Worm (Caenorhabditis elegans) whole organism, L3 larva: ENCODE data around the gene srz-63.

ENCODE experiments used
- fkh-10 ChIP-seq: sonication (generic microtip); optimal IDR thresholded peaks from 2 replicates; lab custom pipeline; 2017; ENCODE audit warnings: missing biosample characterization, missing genetic modification reagents, missing genetic modification characterization
- mdl-1 ChIP-seq: fragments of 150-350 bp; optimal IDR thresholded peaks from 2 replicates; lab custom pipeline; 2014; ENCODE audit warnings: missing biosample characterization, missing genetic modification characterization
- pha-4 ChIP-seq: fragments of 150-350 bp; optimal IDR thresholded peaks from 2 replicates; lab custom pipeline; 2014; ENCODE audit warnings: missing biosample characterization, missing genetic modification reagents, missing genetic modification characterization

DNA sequence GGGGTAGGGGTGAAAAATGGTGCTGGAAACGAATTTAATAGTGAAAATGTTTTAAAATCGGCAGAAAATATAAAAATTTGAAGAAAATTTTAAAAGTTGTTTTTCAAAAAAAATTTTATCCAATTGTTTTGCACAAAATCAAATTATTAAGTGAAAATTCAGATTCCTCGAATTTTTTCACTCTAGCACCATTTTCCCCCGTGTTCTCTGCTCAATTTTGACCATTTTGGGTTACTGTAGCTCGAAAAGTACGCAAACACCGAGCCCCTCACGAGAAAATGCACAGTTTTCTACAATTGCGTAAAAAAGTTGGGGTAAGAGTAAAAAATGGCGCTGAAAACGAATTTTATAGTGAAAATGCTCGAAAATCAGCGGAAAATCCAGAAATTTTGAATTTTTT lies 51.4 kb downstream of the srz-63 start:
- TF ChIP-seq pha-4 (tag; lab: Kevin White, UChicago) (no peak), fkh-10 (no peak), mdl-1 (tag; lab: Kevin White, UChicago) (no peak)
